Fruit fly (Drosophila melanogaster) S2 (cell line): Measurements from ENCODE around the gene uncNacbeta.

Experiments
- CG8478 ChIP-seq: fragments of >200 bp; optimal IDR thresholded peaks from 2 replicates; lab custom pipeline; 2018
- CTCF ChIP-seq, 2 experiments: fragments of >200 bp; optimal IDR thresholded peaks; 2 replicates each; lab custom pipeline; 2018

Gene uncNacbeta

dm6 chr2L:576559-577184 lies 13.1 kb upstream of the uncNacbeta start, which contains the start of gene Ptth:
Gene Ptth (minus strand): TSS chr2L:576896.
- TF ChIP-seq CTCF (optimal IDR thresholded peaks at IDR 0.05; lab: Kevin White, UChicago) (peak; percentile 47 to 59), CG8478 (lab: Kevin White, UChicago) (no peak)

- no peak for TF ChIP-seq CG8478 (lab: Kevin White, UChicago)
- TF ChIP-seq CTCF (optimal IDR thresholded peaks at IDR 0.05; lab: Kevin White, UChicago), result peak in 1 of 2 experiments; percentile 32
Observed at dm6 chr2L:574226-574625, 10.6 kb upstream of the uncNacbeta start, which contains the start of the genes Ipk2 and cold. Gene Ipk2 (minus strand): TSS chr2L:574264. Gene cold (plus strand): TSS chr2L:574291.

dm6 chr2L:568030-568429 lies 4.4 kb upstream of the uncNacbeta start, which contains the start of the genes Nle and Sf3b1:
Gene Nle (minus strand): TSS chr2L:568121.
Gene Sf3b1 (plus strand): TSS chr2L:568340.
- TF ChIP-seq CG8478 (lab: Kevin White, UChicago) (no peak), CTCF (optimal IDR thresholded peaks at IDR 0.05; lab: Kevin White, UChicago) (peak in 1 of 2 experiments; percentile 4)

- TF ChIP-seq CG8478 (lab: Kevin White, UChicago), result no peak
- TF ChIP-seq CTCF (optimal IDR thresholded peaks at IDR 0.05; lab: Kevin White, UChicago), result no peak
Observed at dm6 chr2L:563314-563713, 305 bp downstream of the uncNacbeta start.

dm6 chr2L:559770-560567 lies 3.6 kb downstream of the uncNacbeta start, which contains the start of gene rempA:
Gene rempA (minus strand): TSS chr2L:560310.
- peak in 1 of 2 experiments; percentile 39 for TF ChIP-seq CTCF (optimal IDR thresholded peaks at IDR 0.05; lab: Kevin White, UChicago)
- no peak for TF ChIP-seq CG8478 (lab: Kevin White, UChicago)

dm6 chr2L:559311-559710 lies 4.3 kb downstream of the uncNacbeta start, which contains the start of gene Tspo:
Gene Tspo (plus strand): TSS chr2L:559612.
- TF ChIP-seq CG8478 (lab: Kevin White, UChicago), result no peak
- no peak for TF ChIP-seq CTCF (optimal IDR thresholded peaks at IDR 0.05; lab: Kevin White, UChicago)

- TF ChIP-seq CG8478 (lab: Kevin White, UChicago) (no peak), CTCF (optimal IDR thresholded peaks at IDR 0.05; lab: Kevin White, UChicago) (no peak)
Observed at dm6 chr2L:552432-552929, 11.1 kb downstream of the uncNacbeta start, which contains the start of gene Ets21C. Gene Ets21C (minus strand): TSS chr2L:552923.

- TF ChIP-seq CTCF (optimal IDR thresholded peaks at IDR 0.05; lab: Kevin White, UChicago) (no peak), CG8478 (lab: Kevin White, UChicago) (no peak)
Observed at dm6 chr2L:549637-550036, 14.0 kb downstream of the uncNacbeta start.

- TF ChIP-seq CG8478 (lab: Kevin White, UChicago), result no peak
Observed at dm6 chr2L:547978-548377, 15.6 kb downstream of the uncNacbeta start.

- TF ChIP-seq CTCF (optimal IDR thresholded peaks at IDR 0.05; lab: Kevin White, UChicago) (peak in 1 of 2 experiments; percentile 24), CG8478 (lab: Kevin White, UChicago) (no peak)
Observed at dm6 chr2L:544444-545179, 19.0 kb downstream of the uncNacbeta start, which contains the start of the genes Spp and nAChRbeta3. Gene Spp (minus strand): TSS chr2L:544653. Gene nAChRbeta3 (plus strand): TSS chr2L:545129.

- no peak for TF ChIP-seq CTCF (optimal IDR thresholded peaks at IDR 0.05; lab: Kevin White, UChicago)
- TF ChIP-seq CG8478 (lab: Kevin White, UChicago), result no peak
Observed at dm6 chr2L:543799-544198, 19.8 kb downstream of the uncNacbeta start.

dm6 chr2L:542338-542967 lies 21.2 kb downstream of the uncNacbeta start, which contains the start of gene lwr:
Gene lwr (minus strand): TSS chr2L:542580.
- TF ChIP-seq CTCF (optimal IDR thresholded peaks at IDR 0.05; lab: Kevin White, UChicago) (no peak), CG8478 (lab: Kevin White, UChicago) (no peak)

- TF ChIP-seq CG8478 (lab: Kevin White, UChicago), result no peak
- peak; percentile 54 to 61 for TF ChIP-seq CTCF (optimal IDR thresholded peaks at IDR 0.05; lab: Kevin White, UChicago)
Observed at dm6 chr2L:540572-541210, 22.9 kb downstream of the uncNacbeta start.
